2 worm cellular contexts compared by ENCODE assay signal in the genomic region with DNA sequence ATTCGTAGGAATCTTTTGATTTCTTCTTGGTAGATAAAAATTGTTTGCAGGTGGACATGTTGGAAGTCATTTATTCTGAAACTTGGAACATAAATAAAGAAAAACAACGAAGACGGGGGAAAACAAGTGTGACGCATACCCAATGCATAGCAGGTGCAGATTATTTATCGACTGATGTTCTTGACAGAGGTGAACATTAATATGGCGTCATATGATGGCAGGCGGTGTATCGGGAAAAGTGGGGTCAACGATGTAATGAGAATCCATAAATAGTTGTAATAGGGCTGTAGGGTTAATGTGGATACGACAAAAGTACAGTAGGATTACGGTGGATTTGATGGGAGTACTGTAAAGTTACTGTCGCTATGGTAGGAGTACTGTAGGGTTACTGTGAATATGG.
TF ChIP-seq lines count a peak whose summit lies in the region.

TSS of gene txt-2 (minus strand) at position 214 of the 400 bp plus-strand sequence.

TF ChIP-seq in whole organism, late embryonic, 69 proteins besides CTCF, POLR2A, EP300 and RAD21:
- no peak for TF ChIP-seq ceh-14 (tag; optimal IDR thresholded peaks at IDR 0.05; lab: Kevin White, UChicago)
- peak; percentile 1 for TF ChIP-seq hlh-6 (tag; optimal IDR thresholded peaks at IDR 0.05; lab: Kevin White, UChicago)
- no peak for TF ChIP-seq eyg-1 (tag; optimal IDR thresholded peaks at IDR 0.05; lab: Kevin White, UChicago)

TF ChIP-seq in whole organism, mixed stage, embryonic, 35 proteins besides CTCF, POLR2A, EP300 and RAD21:
- TF ChIP-seq ceh-83 (GFP tag; optimal IDR thresholded peaks at IDR 0.05; lab: Kevin White, UChicago), result no peak
- peak; percentile 91 for TF ChIP-seq nhr-2 (tag; optimal IDR thresholded peaks at IDR 0.05; lab: Kevin White, UChicago)
- no peak for TF ChIP-seq nhr-237 (tag; optimal IDR thresholded peaks at IDR 0.05; lab: Kevin White, UChicago)
- no peak for TF ChIP-seq drap-1 (GFP tag; optimal IDR thresholded peaks at IDR 0.05; lab: Kevin White, UChicago)
- no peak for TF ChIP-seq pha-4 (tag; optimal IDR thresholded peaks at IDR 0.05; lab: Kevin White, UChicago)
- no peak for TF ChIP-seq elt-1 (tag; optimal IDR thresholded peaks at IDR 0.05; lab: Kevin White, UChicago; ENCODE audit: borderline replicate concordance, insufficient read depth)
- TF ChIP-seq elt-3 (tag; optimal IDR thresholded peaks at IDR 0.05; lab: Kevin White, UChicago), result no peak
- TF ChIP-seq nhr-28 (tag; optimal IDR thresholded peaks at IDR 0.05; lab: Kevin White, UChicago), result no peak
- TF ChIP-seq unc-62 (GFP tag; optimal IDR thresholded peaks at IDR 0.05; lab: Kevin White, UChicago), result no peak
TF ChIP-seq in whole organism, mixed stage, embryonic: peak in this region for 1.
